Fruit fly (Drosophila melanogaster) whole organism, embryonic: ENCODE data around the gene Vps8.

Source experiments
- Abd-B ChIP-seq: fragments of 200-800 bp; sonication (Bioruptor generic); optimal IDR thresholded peaks from 2 replicates; lab custom pipeline; 2018; ENCODE audit warnings: missing biosample characterization, mild to moderate bottlenecking, missing genetic modification characterization, moderate library complexity
- Adf1 ChIP-seq: fragments of 200-800 bp; sonication (Bioruptor generic); IDR thresholded peaks from 2 replicates; pipeline ENCODE4 v1.3.6; 2022; ENCODE audit warnings: missing biosample characterization, missing genetic modification characterization
- Bteb2 ChIP-seq: fragments of 200-800 bp; sonication (Bioruptor generic); optimal IDR thresholded peaks from 2 replicates; lab custom pipeline; 2016; ENCODE audit warnings: missing biosample characterization, missing genetic modification characterization
- CG10267 ChIP-seq: fragments of 200-800 bp; sonication (Bioruptor generic); optimal IDR thresholded peaks from 2 replicates; lab custom pipeline; 2018; ENCODE audit warnings: missing biosample characterization, mild to moderate bottlenecking, missing genetic modification characterization, moderate library complexity
- CG10543 ChIP-seq: fragments of 200-800 bp; sonication (Bioruptor generic); optimal IDR thresholded peaks from 3 replicates; lab custom pipeline; 2017; ENCODE audit warnings: missing biosample characterization, mild to moderate bottlenecking, missing genetic modification characterization, moderate library complexity
- CG12219 ChIP-seq: fragments of 200-800 bp; sonication (Bioruptor generic); optimal IDR thresholded peaks from 3 replicates; lab custom pipeline; 2018; ENCODE audit warnings: missing biosample characterization, mild to moderate bottlenecking, missing genetic modification characterization
- CG12769 ChIP-seq: fragments of 200-800 bp; sonication (Bioruptor generic); optimal IDR thresholded peaks from 2 replicates; lab custom pipeline; 2019; ENCODE audit warnings: missing biosample characterization, mild to moderate bottlenecking, missing genetic modification characterization, moderate library complexity
- CG13775 ChIP-seq: fragments of 200-800 bp; sonication (Bioruptor generic); optimal IDR thresholded peaks from 3 replicates; lab custom pipeline; 2017; ENCODE audit warnings: missing biosample characterization, mild to moderate bottlenecking, missing genetic modification characterization
- CG15696 ChIP-seq: fragments of 200-800 bp; sonication (Bioruptor generic); optimal IDR thresholded peaks from 2 replicates; lab custom pipeline; 2019; ENCODE audit warnings: missing biosample characterization, mild to moderate bottlenecking, missing genetic modification characterization, moderate library complexity
- CG17359 ChIP-seq: fragments of 200-800 bp; sonication (Bioruptor generic); optimal IDR thresholded peaks from 3 replicates; lab custom pipeline; 2018; ENCODE audit warnings: missing biosample characterization, mild to moderate bottlenecking, missing genetic modification characterization, moderate library complexity
- CG17568 ChIP-seq: fragments of 200-800 bp; sonication (Bioruptor generic); optimal IDR thresholded peaks from 2 replicates; lab custom pipeline; 2018; ENCODE audit warnings: missing biosample characterization, mild to moderate bottlenecking, missing genetic modification characterization, moderate library complexity
- CG17912 ChIP-seq: fragments of 200-800 bp; sonication (Bioruptor generic); optimal IDR thresholded peaks from 2 replicates; lab custom pipeline; 2018; ENCODE audit warnings: missing biosample characterization, mild to moderate bottlenecking, missing genetic modification characterization
- CG4328 ChIP-seq: fragments of 200-800 bp; sonication (Bioruptor generic); optimal IDR thresholded peaks from 3 replicates; lab custom pipeline; 2017; ENCODE audit warnings: missing biosample characterization, missing genetic modification reagents, missing genetic modification characterization
- CG5180 ChIP-seq: fragments of 200-800 bp; sonication (Bioruptor generic); optimal IDR thresholded peaks from 3 replicates; lab custom pipeline; 2017; ENCODE audit warnings: missing biosample characterization, missing genetic modification characterization, mild to moderate bottlenecking, moderate library complexity, missing genetic modification reagents
- CG6654 ChIP-seq: fragments of 200-800 bp; sonication (Bioruptor generic); optimal IDR thresholded peaks from 2 replicates; lab custom pipeline; 2017; ENCODE audit warnings: missing biosample characterization, mild to moderate bottlenecking, missing genetic modification characterization
- CG7987 ChIP-seq: fragments of 200-800 bp; sonication (Bioruptor generic); optimal IDR thresholded peaks from 2 replicates; lab custom pipeline; 2018; ENCODE audit warnings: missing biosample characterization, mild to moderate bottlenecking, missing genetic modification characterization, moderate library complexity
- CG8944 ChIP-seq: fragments of 200-800 bp; sonication (Bioruptor generic); optimal IDR thresholded peaks from 3 replicates; lab custom pipeline; 2016; ENCODE audit warnings: missing biosample characterization, missing genetic modification characterization
- CG9215 ChIP-seq: fragments of 200-800 bp; sonication (Bioruptor generic); IDR thresholded peaks from 2 replicates; pipeline ENCODE4 v1.3.6; 2022; ENCODE audit warnings: missing biosample characterization, missing genetic modification characterization
- CHES-1-like ChIP-seq: fragments of 200-800 bp; sonication (Bioruptor generic); optimal IDR thresholded peaks from 2 replicates; lab custom pipeline; 2016; ENCODE audit warnings: missing biosample characterization, missing genetic modification characterization
- Dp ChIP-seq: fragments of 200-800 bp; sonication (Bioruptor generic); optimal IDR thresholded peaks from 2 replicates; lab custom pipeline; 2018; ENCODE audit warnings: missing biosample characterization, mild to moderate bottlenecking, missing genetic modification characterization, moderate library complexity
- Dref ChIP-seq: fragments of 200-800 bp; sonication (Bioruptor generic); IDR thresholded peaks from 2 replicates; pipeline ENCODE4 v1.3.6; 2022; ENCODE audit warnings: missing biosample characterization, missing genetic modification characterization
- HLH54F ChIP-seq: fragments of 200-800 bp; sonication (Bioruptor generic); optimal IDR thresholded peaks from 3 replicates; lab custom pipeline; 2016; ENCODE audit warnings: missing biosample characterization, missing genetic modification characterization
- Hr78 ChIP-seq, 2 experiments: fragments of 200-800 bp in 1 of 2; fragments of >200 bp in 1 of 2; sonication (Bioruptor generic) in 1 of 2; optimal IDR thresholded peaks; 2 replicates each; lab custom pipeline; 2017 to 2019; ENCODE audit warnings: missing biosample characterization in 2 of 2, missing genetic modification characterization in 2 of 2, mild to moderate bottlenecking in 1 of 2, moderate library complexity in 1 of 2
- Hsf ChIP-seq: fragments of 200-800 bp; sonication (Bioruptor generic); optimal IDR thresholded peaks from 3 replicates; lab custom pipeline; 2016; ENCODE audit warnings: missing biosample characterization, missing genetic modification characterization
- MTF-1 ChIP-seq: fragments of 200-800 bp; sonication (Bioruptor generic); optimal IDR thresholded peaks from 2 replicates; lab custom pipeline; 2018; ENCODE audit warnings: missing biosample characterization, mild to moderate bottlenecking, missing genetic modification characterization, borderline replicate concordance
- Ravus ChIP-seq: fragments of 200-800 bp; sonication (Bioruptor generic); IDR thresholded peaks from 2 replicates; pipeline ENCODE4 v1.3.6; 2022; ENCODE audit warnings: missing biosample characterization, missing genetic modification characterization
- Six4 ChIP-seq: fragments of 200-800 bp; sonication (Bioruptor generic); optimal IDR thresholded peaks from 2 replicates; lab custom pipeline; 2016; ENCODE audit warnings: missing biosample characterization, missing genetic modification characterization
- Stat92E ChIP-seq, 3 experiments: fragments of >200 bp in 2 of 3; fragments of 200-800 bp in 1 of 3; sonication (Bioruptor generic) in 1 of 3; optimal IDR thresholded peaks; 2 replicates each; lab custom pipeline; 2017 to 2019; ENCODE audit warnings: missing biosample characterization in 3 of 3, missing genetic modification characterization in 3 of 3, mild to moderate bottlenecking in 1 of 3, moderate library complexity in 1 of 3
- amos ChIP-seq: fragments of 200-800 bp; sonication (Bioruptor generic); IDR thresholded peaks from 2 replicates; pipeline ENCODE4 v1.3.6; 2022; ENCODE audit warnings: missing biosample characterization, missing genetic modification characterization; ENCODE audit not compliant: partially characterized antibody
- disco-r ChIP-seq: fragments of 200-800 bp; sonication (Bioruptor generic); optimal IDR thresholded peaks from 2 replicates; lab custom pipeline; 2016; ENCODE audit warnings: missing biosample characterization, missing genetic modification characterization
- en ChIP-seq: fragments of 200-800 bp; sonication (Bioruptor generic); optimal IDR thresholded peaks from 2 replicates; lab custom pipeline; 2016; ENCODE audit warnings: missing biosample characterization, missing genetic modification characterization
- esg ChIP-seq: fragments of 200-800 bp; sonication (Bioruptor generic); conservative IDR thresholded peaks from 2 replicates; pipeline ENCODE4 v1.3.6; 2022; ENCODE audit warnings: missing biosample characterization, missing genetic modification characterization
- grn ChIP-seq: fragments of 200-800 bp; sonication (Bioruptor generic); optimal IDR thresholded peaks from 3 replicates; lab custom pipeline; 2017; ENCODE audit warnings: missing biosample characterization, missing genetic modification characterization
- gt ChIP-seq: fragments of 200-800 bp; sonication (Bioruptor generic); IDR thresholded peaks from 2 replicates; pipeline ENCODE4 v1.3.6; 2022; ENCODE audit warnings: missing biosample characterization, missing genetic modification characterization
- hkb ChIP-seq, 2 experiments: fragments of 200-800 bp in 1 of 2; fragments of >200 bp in 1 of 2; sonication (Bioruptor generic) in 1 of 2; IDR thresholded peaks in 1 of 2; optimal IDR thresholded peaks in 1 of 2; 2 replicates each; pipeline versions ENCODE4 v1.3.6 to Lab custom; 2017 to 2022; ENCODE audit warnings: missing biosample characterization in 1 of 2, missing genetic modification characterization in 1 of 2
- klu ChIP-seq: fragments of 200-800 bp; sonication (Bioruptor generic); IDR thresholded peaks from 2 replicates; pipeline ENCODE4 v1.3.6; 2022; ENCODE audit warnings: missing biosample characterization, missing genetic modification characterization
- lilli ChIP-seq: fragments of 200-800 bp; sonication (Bioruptor generic); optimal IDR thresholded peaks from 3 replicates; lab custom pipeline; 2016; ENCODE audit warnings: missing biosample characterization, missing genetic modification characterization
- lov ChIP-seq, 2 experiments: fragments of 200-800 bp in 1 of 2; fragments of >200 bp in 1 of 2; sonication (Bioruptor generic) in 1 of 2; IDR thresholded peaks in 1 of 2; optimal IDR thresholded peaks in 1 of 2; 2 replicates in 1 of 2; 3 replicates in 1 of 2; pipeline versions ENCODE4 v1.3.6 to Lab custom; 2017 to 2022; ENCODE audit warnings: missing biosample characterization in 1 of 2, missing genetic modification characterization in 1 of 2
- pros ChIP-seq: fragments of 200-800 bp; sonication (Bioruptor generic); optimal IDR thresholded peaks from 3 replicates; lab custom pipeline; 2019; ENCODE audit warnings: missing biosample characterization, mild to moderate bottlenecking, missing genetic modification characterization, moderate library complexity
- ranshi ChIP-seq: fragments of 200-800 bp; sonication (Bioruptor generic); IDR thresholded peaks from 2 replicates; pipeline ENCODE4 v1.3.6; 2022; ENCODE audit warnings: missing biosample characterization, missing genetic modification characterization
- sd ChIP-seq: fragments of 200-800 bp; sonication (Bioruptor generic); optimal IDR thresholded peaks from 3 replicates; lab custom pipeline; 2018; ENCODE audit warnings: missing biosample characterization, mild to moderate bottlenecking, missing genetic modification characterization, moderate library complexity
- sens ChIP-seq: fragments of 200-800 bp; sonication (Bioruptor generic); peaks from one replicate; lab custom pipeline; 2016; ENCODE audit warnings: missing biosample characterization, missing genetic modification characterization
- so ChIP-seq: fragments of 200-800 bp; sonication (Bioruptor generic); IDR thresholded peaks from 3 replicates; pipeline ENCODE4 v1.3.6; 2022; ENCODE audit warnings: missing biosample characterization, missing genetic modification characterization
- usp ChIP-seq: fragments of >200 bp; optimal IDR thresholded peaks from 2 replicates; lab custom pipeline; 2017; ENCODE audit warnings: missing biosample characterization, missing genetic modification characterization
- zen ChIP-seq: fragments of 200-800 bp; sonication (Bioruptor generic); optimal IDR thresholded peaks from 3 replicates; lab custom pipeline; 2018; ENCODE audit warnings: missing biosample characterization, mild to moderate bottlenecking, missing genetic modification characterization, moderate library complexity

Gene Vps8

dm6 chr3L:6496053-6496921, 1.2 kb upstream of the Vps8 start (continued):
- TF ChIP-seq CG4328 (GFP tag; lab: Kevin White, UChicago) = no peak
- TF ChIP-seq klu (GFP tag; lab: Robert Waterston, UW) = no peak
- TF ChIP-seq so = no peak; the same call in 2 of the 3 replicates
- TF ChIP-seq sens (GFP tag; lab: Kevin White, UChicago) = peak; percentile 36
- no peak for TF ChIP-seq CG13775 (GFP tag; lab: Kevin White, UChicago)
- peak; percentile 82 for TF ChIP-seq Adf1 (GFP tag; lab: Robert Waterston, UW)
- TF ChIP-seq grn (GFP tag; lab: Kevin White, UChicago) = no peak
- 0 out of 2 replicates have a peak, but pooled peaks have one; percentile 5 for TF ChIP-seq ranshi
- TF ChIP-seq pros (GFP tag; lab: Kevin White, UChicago) = no peak
- TF ChIP-seq lov (optimal IDR thresholded peaks at IDR 0.05; lab: Kevin White, UChicago) = no peak
- TF ChIP-seq lov (GFP tag; IDR thresholded peaks at IDR 0.05; lab: Robert Waterston, UW) = 0 out of 3 replicates have a peak, but pooled peaks have one; percentile 25
- no peak for TF ChIP-seq CG8944 (GFP tag; lab: Kevin White, UChicago)
- TF ChIP-seq Bteb2 (GFP tag; lab: Kevin White, UChicago) = no peak
- TF ChIP-seq CHES-1-like (GFP tag; lab: Kevin White, UChicago) = peak; percentile 7
- TF ChIP-seq zen (tag; lab: Kevin White, UChicago) = peak; percentile 39
- peak; percentile 81 for TF ChIP-seq sd (tag; lab: Kevin White, UChicago)
- TF ChIP-seq CG10543 (GFP tag; lab: Kevin White, UChicago) = peak; percentile 1
- peak; percentile 55 for TF ChIP-seq CG5180 (GFP tag; lab: Kevin White, UChicago)
- peak; percentile 88 for TF ChIP-seq CG12769 (tag; lab: Kevin White, UChicago)
- no peak for TF ChIP-seq CG17912 (GFP tag; lab: Kevin White, UChicago)
- no peak for TF ChIP-seq HLH54F (GFP tag; lab: Kevin White, UChicago)

- TF ChIP-seq CG15696 (tag; lab: Kevin White, UChicago) = peak; percentile 99
- peak in 1 of 2 experiments; percentile 70 for TF ChIP-seq Hr78 (GFP tag; optimal IDR thresholded peaks at IDR 0.05; lab: Kevin White, UChicago)
- peak; percentile 34 for TF ChIP-seq Dp (GFP tag; lab: Kevin White, UChicago)
- TF ChIP-seq gt (GFP tag; lab: Robert Waterston, UW) = peak; percentile 96
- peak in 1 of 3 experiments; percentile 90 for TF ChIP-seq Stat92E (GFP tag; optimal IDR thresholded peaks at IDR 0.05; lab: Kevin White, UChicago)
- TF ChIP-seq en (GFP tag; lab: Kevin White, UChicago) = peak; percentile 62
- peak; percentile 53 for TF ChIP-seq Dref (GFP tag; lab: Robert Waterston, UW)
- TF ChIP-seq CG17359 = peak; percentile 97
- peak; percentile 93 for TF ChIP-seq CG7987 (GFP tag; lab: Kevin White, UChicago)
- TF ChIP-seq CG12219 = peak; percentile 91
- peak; percentile 90 for TF ChIP-seq MTF-1 (GFP tag; lab: Kevin White, UChicago)
- peak; percentile 96 for TF ChIP-seq Six4 (GFP tag; lab: Kevin White, UChicago)
- no peak for TF ChIP-seq usp (GFP tag; lab: Kevin White, UChicago)
- peak; percentile 91 for TF ChIP-seq amos (GFP tag; lab: Robert Waterston, UW)
- peak; percentile 91 for TF ChIP-seq sd (tag; lab: Kevin White, UChicago)
- TF ChIP-seq hkb (optimal IDR thresholded peaks at IDR 0.05; lab: Kevin White, UChicago) = peak; percentile 86
- peak; percentile 96 for TF ChIP-seq hkb (GFP tag; IDR thresholded peaks at IDR 0.05; lab: Robert Waterston, UW)
- peak; percentile 98 for TF ChIP-seq CG9215 (GFP tag; lab: Robert Waterston, UW)
- TF ChIP-seq Ravus (GFP tag; lab: Robert Waterston, UW) = peak; percentile 93
- TF ChIP-seq lilli (GFP tag; lab: Kevin White, UChicago) = peak; percentile 99
- TF ChIP-seq Abd-B = peak; percentile 99
- TF ChIP-seq disco-r = peak; percentile 67
- peak; percentile 98 for TF ChIP-seq Hsf (GFP tag; lab: Kevin White, UChicago)
- TF ChIP-seq esg (GFP tag; lab: Robert Waterston, UW) = peak; percentile 98
- TF ChIP-seq Adf1 (GFP tag; lab: Robert Waterston, UW) = peak; percentile 83
- peak; percentile 84 for TF ChIP-seq CG6654
- TF ChIP-seq CG10267 (tag; lab: Kevin White, UChicago) = peak; percentile 93
- TF ChIP-seq CG17568 (GFP tag; lab: Kevin White, UChicago) = no peak
Measured at dm6 chr3L:6488405-6488804, 6.7 kb downstream of the Vps8 start, which contains the start of the genes CG10147 and Bulli. CG10147 (minus strand) TSS chr3L:6488424. Bulli (plus strand) TSS chr3L:6488681.
